Fruit fly (Drosophila melanogaster) whole organism, embryonic: ENCODE data around the gene CG17768.

Source experiments
- Blimp-1 ChIP-seq: fragments of 200-800 bp; sonication (Bioruptor generic); optimal IDR thresholded peaks from 3 replicates; lab custom pipeline; 2018; ENCODE audit warnings: missing biosample characterization, missing genetic modification characterization, mild to moderate bottlenecking, moderate library complexity, missing genetic modification reagents
- CG11398 ChIP-seq: fragments of 200-800 bp; sonication (Bioruptor generic); optimal IDR thresholded peaks from 2 replicates; lab custom pipeline; 2016; ENCODE audit warnings: missing biosample characterization, missing genetic modification characterization
- CG12942 ChIP-seq: fragments of 200-800 bp; sonication (Bioruptor generic); optimal IDR thresholded peaks from 3 replicates; lab custom pipeline; 2016; ENCODE audit warnings: missing biosample characterization, missing genetic modification characterization
- CG14965 ChIP-seq: fragments of 200-800 bp; sonication (Bioruptor generic); optimal IDR thresholded peaks from 2 replicates; lab custom pipeline; 2016; ENCODE audit warnings: missing biosample characterization, missing genetic modification characterization, borderline replicate concordance
- CG15269 ChIP-seq: fragments of 200-800 bp; sonication (Bioruptor generic); optimal IDR thresholded peaks from 2 replicates; lab custom pipeline; 2018; ENCODE audit warnings: missing biosample characterization, mild to moderate bottlenecking, missing genetic modification characterization, moderate library complexity
- CG15514 ChIP-seq: fragments of 200-800 bp; sonication (Bioruptor generic); optimal IDR thresholded peaks from 3 replicates; lab custom pipeline; 2017; ENCODE audit warnings: missing biosample characterization, missing genetic modification characterization, mild to moderate bottlenecking, moderate library complexity, missing genetic modification reagents
- CG15696 ChIP-seq: fragments of 200-800 bp; sonication (Bioruptor generic); optimal IDR thresholded peaks from 2 replicates; lab custom pipeline; 2019; ENCODE audit warnings: missing biosample characterization, mild to moderate bottlenecking, missing genetic modification characterization, moderate library complexity
- CG16813 ChIP-seq: fragments of 200-800 bp; sonication (Bioruptor generic); IDR thresholded peaks from 3 replicates; pipeline ENCODE4 v1.3.6; 2022; ENCODE audit warnings: missing biosample characterization, missing genetic modification characterization; ENCODE audit not compliant: partially characterized antibody
- CG16815 ChIP-seq: fragments of 200-800 bp; sonication (Bioruptor generic); optimal IDR thresholded peaks from 3 replicates; lab custom pipeline; 2017; ENCODE audit warnings: missing biosample characterization, mild to moderate bottlenecking, missing genetic modification characterization
- CG16863 ChIP-seq: fragments of 200-800 bp; sonication (Bioruptor generic); optimal IDR thresholded peaks from 3 replicates; lab custom pipeline; 2016; ENCODE audit warnings: missing biosample characterization, missing genetic modification characterization
- CG17612 ChIP-seq: fragments of 200-800 bp; sonication (Bioruptor generic); IDR thresholded peaks from 2 replicates; pipeline ENCODE4 v1.3.6; 2022; ENCODE audit warnings: missing biosample characterization, missing genetic modification characterization
- CG18262 ChIP-seq: fragments of 200-800 bp; optimal IDR thresholded peaks from 3 replicates; lab custom pipeline; 2019; ENCODE audit warnings: missing biosample characterization, mild to moderate bottlenecking, missing genetic modification characterization, moderate library complexity
- CG2199 ChIP-seq: fragments of 200-800 bp; sonication (Bioruptor generic); IDR thresholded peaks from 3 replicates; pipeline ENCODE4 v1.3.6; 2022; ENCODE audit warnings: missing biosample characterization, missing genetic modification characterization
- CG30020 ChIP-seq: fragments of 200-800 bp; optimal IDR thresholded peaks from 2 replicates; lab custom pipeline; 2019; ENCODE audit warnings: missing biosample characterization, mild to moderate bottlenecking, missing genetic modification characterization, moderate library complexity
- CG3838 ChIP-seq: fragments of 200-800 bp; sonication (Bioruptor generic); optimal IDR thresholded peaks from 3 replicates; lab custom pipeline; 2016; ENCODE audit warnings: missing biosample characterization, missing genetic modification characterization
- CG3847 ChIP-seq: fragments of 200-800 bp; sonication (Bioruptor generic); IDR thresholded peaks from 2 replicates; pipeline ENCODE4 v1.3.6; 2022; ENCODE audit warnings: missing biosample characterization, missing genetic modification characterization
- CG4424 ChIP-seq: fragments of 200-800 bp; sonication (Bioruptor generic); optimal IDR thresholded peaks from 3 replicates; lab custom pipeline; 2016; ENCODE audit warnings: missing biosample characterization, missing genetic modification characterization
- CG4707 ChIP-seq: fragments of 200-800 bp; sonication (Bioruptor generic); optimal IDR thresholded peaks from 2 replicates; lab custom pipeline; 2018; ENCODE audit warnings: missing biosample characterization, mild to moderate bottlenecking, missing genetic modification characterization, moderate library complexity
- CG7556 ChIP-seq: fragments of 200-800 bp; sonication (Bioruptor generic); optimal IDR thresholded peaks from 2 replicates; lab custom pipeline; 2017; ENCODE audit warnings: missing biosample characterization, mild to moderate bottlenecking, missing genetic modification characterization
- CG7745 ChIP-seq: fragments of 200-800 bp; sonication (Bioruptor generic); optimal IDR thresholded peaks from 2 replicates; lab custom pipeline; 2018; ENCODE audit warnings: missing biosample characterization, mild to moderate bottlenecking, missing genetic modification characterization, moderate library complexity
- CG7839 ChIP-seq: fragments of 200-800 bp; sonication (Bioruptor generic); optimal IDR thresholded peaks from 3 replicates; lab custom pipeline; 2018; ENCODE audit warnings: missing biosample characterization, mild to moderate bottlenecking, missing genetic modification characterization, moderate library complexity
- CG9609 ChIP-seq: fragments of 200-800 bp; sonication (Bioruptor generic); optimal IDR thresholded peaks from 3 replicates; lab custom pipeline; 2016; ENCODE audit warnings: missing biosample characterization, missing genetic modification characterization
- Camta ChIP-seq: fragments of 200-800 bp; sonication (Bioruptor generic); optimal IDR thresholded peaks from 2 replicates; lab custom pipeline; 2016; ENCODE audit warnings: missing biosample characterization, missing genetic modification characterization
- D ChIP-seq, 2 experiments: fragments of 200-800 bp in 1 of 2; fragments of >200 bp in 1 of 2; sonication (Bioruptor generic) in 1 of 2; optimal IDR thresholded peaks; 2 replicates in 1 of 2; 3 replicates in 1 of 2; lab custom pipeline; 2017; ENCODE audit warnings: mild to moderate bottlenecking in 1 of 2, missing biosample characterization in 1 of 2, missing genetic modification characterization in 1 of 2, missing genetic modification reagents in 1 of 2
- E2f2 ChIP-seq: fragments of 200-800 bp; sonication (Bioruptor generic); IDR thresholded peaks from 2 replicates; pipeline ENCODE4 v1.3.6; 2022; ENCODE audit warnings: missing biosample characterization, missing genetic modification characterization
- Elba2 ChIP-seq: fragments of 200-800 bp; sonication (Bioruptor generic); optimal IDR thresholded peaks from 3 replicates; lab custom pipeline; 2016; ENCODE audit warnings: missing biosample characterization, missing genetic modification characterization
- Gsc ChIP-seq: fragments of 200-800 bp; sonication (Bioruptor generic); IDR thresholded peaks from 2 replicates; pipeline ENCODE4 v1.3.6; 2022; ENCODE audit warnings: missing biosample characterization, missing genetic modification characterization
- HLH4C ChIP-seq: fragments of 200-800 bp; sonication (Bioruptor generic); IDR thresholded peaks from 3 replicates; pipeline ENCODE4 v1.3.6; 2022; ENCODE audit warnings: missing biosample characterization, missing genetic modification characterization; ENCODE audit not compliant: partially characterized antibody
- Nf-YB ChIP-seq: fragments of 200-800 bp; sonication (Bioruptor generic); optimal IDR thresholded peaks from 3 replicates; lab custom pipeline; 2019; ENCODE audit warnings: missing biosample characterization, mild to moderate bottlenecking, missing genetic modification characterization, moderate library complexity
- Oaz ChIP-seq: fragments of 200-800 bp; sonication (Bioruptor generic); IDR thresholded peaks from 2 replicates; pipeline ENCODE4 v1.3.6; 2022; ENCODE audit warnings: missing biosample characterization, missing genetic modification characterization
- Tbp ChIP-seq: fragments of >200 bp; optimal IDR thresholded peaks from 2 replicates; lab custom pipeline; 2018; ENCODE audit warnings: missing biosample characterization, missing genetic modification characterization
- crp ChIP-seq, 2 experiments: fragments of 200-800 bp; sonication (Bioruptor generic); optimal IDR thresholded peaks; 2 replicates in 1 of 2; 3 replicates in 1 of 2; lab custom pipeline; 2017; ENCODE audit warnings: missing biosample characterization in 2 of 2, missing genetic modification characterization in 2 of 2, mild to moderate bottlenecking in 1 of 2, moderate library complexity in 1 of 2
- dysf ChIP-seq: fragments of 200-800 bp; sonication (Bioruptor generic); IDR thresholded peaks from 3 replicates; pipeline ENCODE4 v1.3.6; 2022; ENCODE audit warnings: missing biosample characterization, missing genetic modification characterization
- en ChIP-seq: fragments of 200-800 bp; sonication (Bioruptor generic); optimal IDR thresholded peaks from 2 replicates; lab custom pipeline; 2016; ENCODE audit warnings: missing biosample characterization, missing genetic modification characterization
- ewg ChIP-seq: fragments of 200-800 bp; sonication (Bioruptor generic); optimal IDR thresholded peaks from 3 replicates; lab custom pipeline; 2017; ENCODE audit warnings: mild to moderate bottlenecking, missing biosample characterization, missing genetic modification reagents, missing genetic modification characterization
- hkb ChIP-seq, 2 experiments: fragments of 200-800 bp in 1 of 2; fragments of >200 bp in 1 of 2; sonication (Bioruptor generic) in 1 of 2; IDR thresholded peaks in 1 of 2; optimal IDR thresholded peaks in 1 of 2; 2 replicates each; pipeline versions ENCODE4 v1.3.6 to Lab custom; 2017 to 2022; ENCODE audit warnings: missing biosample characterization in 1 of 2, missing genetic modification characterization in 1 of 2
- lilli ChIP-seq: fragments of 200-800 bp; sonication (Bioruptor generic); optimal IDR thresholded peaks from 3 replicates; lab custom pipeline; 2016; ENCODE audit warnings: missing biosample characterization, missing genetic modification characterization
- lola ChIP-seq, 3 experiments: fragments of >200 bp in 2 of 3; fragments of 200-800 bp in 1 of 3; sonication (Bioruptor generic) in 1 of 3; optimal IDR thresholded peaks; 2 replicates each; lab custom pipeline; 2017 to 2019; ENCODE audit warnings: missing biosample characterization in 3 of 3, missing genetic modification characterization in 3 of 3, mild to moderate bottlenecking in 1 of 3, moderate library complexity in 1 of 3
- onecut ChIP-seq: fragments of 200-800 bp; sonication (Bioruptor generic); IDR thresholded peaks from 2 replicates; pipeline ENCODE4 v1.3.6; 2022; ENCODE audit warnings: missing biosample characterization, missing genetic modification characterization
- phol ChIP-seq: fragments of 200-800 bp; sonication (Bioruptor generic); optimal IDR thresholded peaks from 3 replicates; lab custom pipeline; 2018; ENCODE audit warnings: missing biosample characterization, mild to moderate bottlenecking, missing genetic modification characterization, moderate library complexity
- psq ChIP-seq: fragments of 200-800 bp; sonication (Bioruptor generic); optimal IDR thresholded peaks from 2 replicates; lab custom pipeline; 2017; ENCODE audit warnings: missing biosample characterization, missing genetic modification characterization
- salm ChIP-seq: fragments of 200-800 bp; sonication (Bioruptor generic); optimal IDR thresholded peaks from 2 replicates; lab custom pipeline; 2018; ENCODE audit warnings: missing biosample characterization, mild to moderate bottlenecking, missing genetic modification characterization
- sc ChIP-seq, 3 experiments: fragments of >200 bp in 2 of 3; fragments of 200-800 bp in 1 of 3; sonication (Bioruptor generic) in 1 of 3; optimal IDR thresholded peaks; 2 replicates in 2 of 3; 3 replicates in 1 of 3; lab custom pipeline; 2017; ENCODE audit warnings: mild to moderate bottlenecking in 1 of 3, missing biosample characterization in 1 of 3, missing genetic modification characterization in 1 of 3, missing genetic modification reagents in 1 of 3
- sd ChIP-seq: fragments of 200-800 bp; sonication (Bioruptor generic); optimal IDR thresholded peaks from 3 replicates; lab custom pipeline; 2018; ENCODE audit warnings: missing biosample characterization, mild to moderate bottlenecking, missing genetic modification characterization, moderate library complexity
- stc ChIP-seq: fragments of 200-800 bp; sonication (Bioruptor generic); IDR thresholded peaks from 2 replicates; pipeline ENCODE4 v1.3.6; 2022; ENCODE audit warnings: missing biosample characterization, missing genetic modification characterization
- unpg ChIP-seq: fragments of 200-800 bp; sonication (Bioruptor generic); optimal IDR thresholded peaks from 3 replicates; lab custom pipeline; 2018; ENCODE audit warnings: missing biosample characterization, mild to moderate bottlenecking, missing genetic modification characterization, moderate library complexity
- yki ChIP-seq: fragments of >200 bp; optimal IDR thresholded peaks from 3 replicates; lab custom pipeline; 2018
- zen ChIP-seq: fragments of 200-800 bp; sonication (Bioruptor generic); optimal IDR thresholded peaks from 3 replicates; lab custom pipeline; 2018; ENCODE audit warnings: missing biosample characterization, mild to moderate bottlenecking, missing genetic modification characterization, moderate library complexity

CG17768 gene

DNA sequence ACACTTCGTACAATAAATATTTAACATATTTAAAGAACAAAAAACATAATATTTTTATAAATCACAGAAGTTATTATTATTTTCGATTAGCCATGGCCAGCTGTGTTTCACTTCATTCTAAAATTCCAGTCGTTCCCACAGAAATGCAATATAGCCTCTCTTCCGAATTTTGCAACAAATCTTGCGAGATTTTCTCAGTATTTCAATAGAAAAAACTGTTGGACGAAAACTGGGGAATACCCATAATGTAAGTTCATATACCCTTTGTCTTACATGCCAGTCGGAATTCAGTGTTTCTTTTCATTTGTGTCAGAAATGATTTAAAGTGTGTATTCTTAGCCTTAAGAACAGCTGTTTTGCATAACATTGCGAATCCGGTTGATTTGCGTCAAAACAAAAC lies 48.5 kb downstream of the CG17768 start, which contains the start of the genes CtsL4 and ClpP (continued):
- peak; percentile 57 for TF ChIP-seq CG18262 (tag; lab: Kevin White, UChicago)
- peak; percentile 36; the same call in 1 of the 2 replicates for TF ChIP-seq CG3847 (GFP tag; lab: Robert Waterston, UW)
- TF ChIP-seq ewg (GFP tag; lab: Kevin White, UChicago), result no peak
- TF ChIP-seq CG2199 (GFP tag; lab: Robert Waterston, UW), result peak; percentile 55; the same call in 1 of the 3 replicates
- TF ChIP-seq CG14965 (GFP tag; lab: Kevin White, UChicago), result no peak
- peak; percentile 60 for TF ChIP-seq phol (tag; lab: Kevin White, UChicago)
- TF ChIP-seq CG30020 (tag; lab: Kevin White, UChicago), result peak; percentile 100
- no peak for TF ChIP-seq sc (optimal IDR thresholded peaks at IDR 0.05; lab: Kevin White, UChicago)
- peak; percentile 2 for TF ChIP-seq sc (GFP tag; optimal IDR thresholded peaks at IDR 0.05; lab: Kevin White, UChicago)
- no peak for TF ChIP-seq en (GFP tag; lab: Kevin White, UChicago)
- TF ChIP-seq CG12942, result peak; percentile 1
- TF ChIP-seq onecut (GFP tag; lab: Robert Waterston, UW), result no peak
- TF ChIP-seq lilli, result peak; percentile 60
- no peak for TF ChIP-seq D (optimal IDR thresholded peaks at IDR 0.05; lab: Kevin White, UChicago)
- peak; percentile 35 for TF ChIP-seq D (GFP tag; optimal IDR thresholded peaks at IDR 0.05; lab: Kevin White, UChicago)
- TF ChIP-seq CG16863 (GFP tag; lab: Kevin White, UChicago), result no peak
- peak; percentile 29 to 92 for TF ChIP-seq crp (GFP tag; optimal IDR thresholded peaks at IDR 0.05; lab: Kevin White, UChicago)
- no peak for TF ChIP-seq CG3838
- TF ChIP-seq zen, result peak; percentile 46
- TF ChIP-seq yki (lab: Kevin White, UChicago), result no peak
- TF ChIP-seq Gsc (GFP tag; lab: Robert Waterston, UW), result no peak
- no peak for TF ChIP-seq CG16815 (GFP tag; lab: Kevin White, UChicago)
- no peak for TF ChIP-seq CG7839
- no peak for TF ChIP-seq CG7556 (GFP tag; lab: Kevin White, UChicago)
- no peak for TF ChIP-seq salm (tag; lab: Kevin White, UChicago)
- no peak for TF ChIP-seq CG16813 (GFP tag; lab: Robert Waterston, UW)
- no peak for TF ChIP-seq CG15269 (tag; lab: Kevin White, UChicago)
- TF ChIP-seq CG11398 (GFP tag; lab: Kevin White, UChicago), result no peak
- TF ChIP-seq CG7745 (tag; lab: Kevin White, UChicago), result no peak
- TF ChIP-seq CG4707 (GFP tag; lab: Kevin White, UChicago), result no peak
- no peak for TF ChIP-seq Blimp-1 (GFP tag; lab: Kevin White, UChicago)
- peak; percentile 35 for TF ChIP-seq CG4424
- 0 out of 2 replicates have a peak, but pooled peaks have one; percentile 23 for TF ChIP-seq stc (GFP tag; lab: Robert Waterston, UW)
- TF ChIP-seq hkb (optimal IDR thresholded peaks at IDR 0.05; lab: Kevin White, UChicago), result no peak
- TF ChIP-seq hkb (GFP tag; IDR thresholded peaks at IDR 0.05; lab: Robert Waterston, UW), result 0 out of 2 replicates have a peak, but pooled peaks have one; percentile 34
- TF ChIP-seq psq (GFP tag; lab: Kevin White, UChicago), result no peak
- no peak for TF ChIP-seq unpg (GFP tag; lab: Kevin White, UChicago)
- TF ChIP-seq sd (tag; lab: Kevin White, UChicago), result no peak
- TF ChIP-seq Camta (GFP tag; lab: Kevin White, UChicago), result peak; percentile 4
- TF ChIP-seq dysf (GFP tag; lab: Robert Waterston, UW), result peak; percentile 50; the same call in 2 of the 3 replicates
- TF ChIP-seq lola (GFP tag; optimal IDR thresholded peaks at IDR 0.05; lab: Kevin White, UChicago), result peak in 1 of 3 experiments; percentile 43
- TF ChIP-seq Nf-YB (GFP tag; lab: Kevin White, UChicago), result peak; percentile 51
- TF ChIP-seq HLH4C (GFP tag; lab: Robert Waterston, UW), result no peak
- TF ChIP-seq Tbp (GFP tag; lab: Kevin White, UChicago), result no peak
- peak; percentile 59 for TF ChIP-seq Elba2 (GFP tag; lab: Kevin White, UChicago)
- peak; percentile 53 for TF ChIP-seq CG15514
- no peak for TF ChIP-seq CG17612 (GFP tag; lab: Robert Waterston, UW)
- peak; percentile 25 for TF ChIP-seq CG15696 (tag; lab: Kevin White, UChicago)
- TF ChIP-seq Oaz (GFP tag; lab: Robert Waterston, UW), result no peak; the same call in 1 of the 2 replicates
- TF ChIP-seq CG9609 (GFP tag; lab: Kevin White, UChicago), result peak; percentile 30
- no peak for TF ChIP-seq E2f2 (GFP tag; lab: Robert Waterston, UW)
